Worm (Caenorhabditis elegans) whole organism, L1 larva: Measurements from ENCODE around the gene tag-77.

Source experiments
- ceh-90 ChIP-seq: sonication (generic microtip); optimal IDR thresholded peaks from 2 replicates; lab custom pipeline; 2016; ENCODE audit warnings: missing genetic modification characterization, missing compliant biosample characterization
- dpl-1 ChIP-seq, 3 experiments: fragments of 150-350 bp in 2 of 3; sonication (generic microtip) in 1 of 3; optimal IDR thresholded peaks; 2 replicates each; lab custom pipeline; 2014 to 2017; ENCODE audit warnings: missing biosample characterization in 3 of 3, missing genetic modification characterization in 3 of 3, missing genetic modification reagents in 3 of 3
- elt-3 ChIP-seq, 6 experiments: fragments of 150-350 bp in 1 of 6; sonication (generic microtip); optimal IDR thresholded peaks; 2 replicates each; lab custom pipeline; 2017 to 2018; ENCODE audit warnings: missing biosample characterization in 6 of 6, missing genetic modification characterization in 6 of 6, inconsistent platforms in 1 of 6
- nhr-76 ChIP-seq: sonication (generic microtip); optimal IDR thresholded peaks from 2 replicates; lab custom pipeline; 2017; ENCODE audit warnings: missing biosample characterization, missing genetic modification characterization
- tlp-1 ChIP-seq: fragments of 150-350 bp; optimal IDR thresholded peaks from 2 replicates; lab custom pipeline; 2014; ENCODE audit warnings: missing biosample characterization, missing genetic modification characterization
- unc-86 ChIP-seq: sonication (generic microtip); optimal IDR thresholded peaks from 2 replicates; lab custom pipeline; 2016; ENCODE audit warnings: missing genetic modification characterization, missing compliant biosample characterization
- zag-1 ChIP-seq: fragments of 150-350 bp; optimal IDR thresholded peaks from 2 replicates; lab custom pipeline; 2014; ENCODE audit warnings: missing biosample characterization, missing genetic modification characterization

DNA sequence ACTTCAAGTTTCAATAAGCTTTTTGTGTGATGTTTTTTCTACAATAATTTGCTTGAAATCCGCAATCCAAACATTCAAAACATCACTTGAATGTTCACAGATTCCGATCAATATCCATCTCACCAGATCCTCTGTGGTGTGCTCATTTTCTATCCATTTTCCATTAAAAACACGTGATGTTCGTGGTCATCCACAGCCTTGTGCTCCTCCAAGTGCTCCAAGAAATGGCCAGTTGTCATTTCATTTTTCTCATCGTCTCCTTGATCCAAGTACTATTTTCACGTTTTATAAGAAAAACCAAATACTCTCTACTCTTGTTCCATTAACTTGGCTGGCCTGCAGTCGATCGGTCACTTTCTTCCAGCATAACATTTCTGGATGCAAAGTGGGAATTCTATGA, 34.2 kb downstream of the tag-77 start:
- no peak for TF ChIP-seq nhr-76 (tag; lab: Kevin White, UChicago)
- TF ChIP-seq ceh-90 (tag; lab: Kevin White, UChicago), result no peak
- TF ChIP-seq dpl-1 (GFP tag; optimal IDR thresholded peaks at IDR 0.05; lab: Kevin White, UChicago), result no peak
- no peak for TF ChIP-seq zag-1
- TF ChIP-seq tlp-1 (tag; lab: Kevin White, UChicago), result no peak
- no peak for TF ChIP-seq elt-3 (tag; optimal IDR thresholded peaks at IDR 0.05; lab: Kevin White, UChicago)
- no peak for TF ChIP-seq unc-86
